Worm (Caenorhabditis elegans) whole organism, L1 larva: ENCODE results near the gene npp-10.
"Not testable (repeated sequence)": the region's sequence is repeated elsewhere in the genome, so short reads cannot be mapped to it uniquely, and the experiment has no call there.

Source experiments
- C04F5.9 ChIP-seq: sonication (generic microtip); optimal IDR thresholded peaks from 2 replicates; lab custom pipeline; 2016; ENCODE audit warnings: missing genetic modification characterization, missing compliant biosample characterization
- C16A3.4 ChIP-seq: fragments of 150-350 bp; optimal IDR thresholded peaks from 2 replicates; lab custom pipeline; 2014; ENCODE audit warnings: missing biosample characterization, missing genetic modification characterization
- C34B4.2 ChIP-seq: sonication (generic microtip); optimal IDR thresholded peaks from 2 replicates; lab custom pipeline; 2017; ENCODE audit warnings: mild to moderate bottlenecking, missing genetic modification characterization, missing compliant biosample characterization
- Y116A8C.19 ChIP-seq: sonication (generic microtip); optimal IDR thresholded peaks from 2 replicates; lab custom pipeline; 2016; ENCODE audit warnings: missing compliant biosample characterization, missing genetic modification characterization, borderline replicate concordance
- alr-1 ChIP-seq: fragments of 200-800 bp; sonication (Bioruptor generic); optimal IDR thresholded peaks from 2 replicates; lab custom pipeline; 2018; ENCODE audit warnings: borderline replicate concordance, mild to moderate bottlenecking, missing genetic modification characterization, missing compliant biosample characterization
- ceh-8 ChIP-seq: fragments of 200-800 bp; sonication (Bioruptor generic); optimal IDR thresholded peaks from 2 replicates; lab custom pipeline; 2018; ENCODE audit warnings: mild to moderate bottlenecking, missing genetic modification characterization, moderate library complexity, missing compliant biosample characterization
- ceh-88 ChIP-seq: fragments of 200-800 bp; sonication (Bioruptor generic); IDR thresholded peaks from 2 replicates; pipeline ENCODE4 v1.3.6; 2022; ENCODE audit warnings: missing genetic modification characterization, missing compliant biosample characterization
- ceh-90 ChIP-seq: sonication (generic microtip); optimal IDR thresholded peaks from 2 replicates; lab custom pipeline; 2016; ENCODE audit warnings: missing genetic modification characterization, missing compliant biosample characterization
- dsc-1 ChIP-seq: sonication (generic microtip); optimal IDR thresholded peaks from 2 replicates; lab custom pipeline; 2016; ENCODE audit warnings: mild to moderate bottlenecking, missing genetic modification characterization, missing compliant biosample characterization
- efl-1 ChIP-seq, 4 experiments: fragments of 150-350 bp; optimal IDR thresholded peaks in 3 of 4; peaks in 1 of 4; 1 replicate in 1 of 4; 2 replicates in 3 of 4; lab custom pipeline; 2014; ENCODE audit warnings: missing biosample characterization in 2 of 4, missing genetic modification characterization in 2 of 4, missing genetic modification reagents in 2 of 4
- efl-3 ChIP-seq: fragments of 200-800 bp; sonication (Bioruptor generic); optimal IDR thresholded peaks from 2 replicates; lab custom pipeline; 2018; ENCODE audit warnings: mild to moderate bottlenecking, missing genetic modification characterization, missing compliant biosample characterization
- elt-2 ChIP-seq: sonication (generic microtip); optimal IDR thresholded peaks from 2 replicates; lab custom pipeline; 2016; ENCODE audit warnings: missing genetic modification characterization, mild to moderate bottlenecking, inconsistent platforms, missing compliant biosample characterization, missing genetic modification reagents
- elt-3 ChIP-seq, 6 experiments: fragments of 150-350 bp in 1 of 6; sonication (generic microtip); optimal IDR thresholded peaks; 2 replicates each; lab custom pipeline; 2017 to 2018; ENCODE audit warnings: missing biosample characterization in 6 of 6, missing genetic modification characterization in 6 of 6, inconsistent platforms in 1 of 6
- ets-5 ChIP-seq: fragments of 200-800 bp; sonication (Bioruptor generic); IDR thresholded peaks from 2 replicates; pipeline ENCODE4 v1.3.6; 2022; ENCODE audit warnings: missing genetic modification characterization, missing compliant biosample characterization
- fkh-4 ChIP-seq: sonication (generic microtip); optimal IDR thresholded peaks from 2 replicates; lab custom pipeline; 2016; ENCODE audit warnings: missing compliant biosample characterization, missing genetic modification characterization, borderline replicate concordance
- hlh-17 ChIP-seq: fragments of 200-800 bp; sonication (Bioruptor generic); optimal IDR thresholded peaks from 2 replicates; lab custom pipeline; 2018; ENCODE audit warnings: missing genetic modification characterization, mild to moderate bottlenecking, missing compliant biosample characterization, moderate library complexity, borderline replicate concordance
- irx-1 ChIP-seq: sonication (generic microtip); optimal IDR thresholded peaks from 2 replicates; lab custom pipeline; 2016; ENCODE audit warnings: missing genetic modification characterization, missing compliant biosample characterization
- lin-14 ChIP-seq: fragments of 200-800 bp; sonication (Bioruptor generic); optimal IDR thresholded peaks from 2 replicates; lab custom pipeline; 2018; ENCODE audit warnings: mild to moderate bottlenecking, missing genetic modification characterization, moderate library complexity, missing compliant biosample characterization
- lin-15B ChIP-seq: fragments of 150-350 bp; sonication (generic microtip); optimal IDR thresholded peaks from 3 replicates; lab custom pipeline; 2014; ENCODE audit warnings: missing biosample characterization, missing genetic modification characterization
- mdl-1 ChIP-seq, 2 experiments: fragments of 150-350 bp; optimal IDR thresholded peaks; 2 replicates each; lab custom pipeline; 2014 to 2017; ENCODE audit warnings: missing biosample characterization in 2 of 2, missing genetic modification characterization in 2 of 2, inconsistent platforms in 1 of 2
- nhr-12 ChIP-seq: sonication (generic microtip); optimal IDR thresholded peaks from 2 replicates; lab custom pipeline; 2017; ENCODE audit warnings: missing biosample characterization, missing genetic modification characterization
- nhr-19 ChIP-seq: fragments of 200-800 bp; sonication (Bioruptor generic); conservative IDR thresholded peaks from 2 replicates; pipeline ENCODE4 v1.3.6; 2022; ENCODE audit warnings: missing genetic modification characterization, missing compliant biosample characterization
- nhr-20 ChIP-seq: sonication (generic microtip); optimal IDR thresholded peaks from 2 replicates; lab custom pipeline; 2016; ENCODE audit warnings: mild to moderate bottlenecking, missing genetic modification characterization, missing compliant biosample characterization
- nhr-47 ChIP-seq: sonication (generic microtip); optimal IDR thresholded peaks from 2 replicates; lab custom pipeline; 2016; ENCODE audit warnings: mild to moderate bottlenecking, missing genetic modification characterization, moderate library complexity, missing compliant biosample characterization
- nhr-71 ChIP-seq: sonication (generic microtip); optimal IDR thresholded peaks from 2 replicates; lab custom pipeline; 2016; ENCODE audit warnings: mild to moderate bottlenecking, missing genetic modification characterization, moderate library complexity, missing compliant biosample characterization
- nhr-77 ChIP-seq: fragments of 150-350 bp; optimal IDR thresholded peaks from 2 replicates; lab custom pipeline; 2014; ENCODE audit warnings: missing biosample characterization, missing genetic modification characterization
- rnt-1 ChIP-seq: sonication (generic microtip); optimal IDR thresholded peaks from 2 replicates; lab custom pipeline; 2016; ENCODE audit warnings: mild to moderate bottlenecking, missing genetic modification characterization, moderate library complexity, missing compliant biosample characterization
- snu-23 ChIP-seq: sonication (generic microtip); optimal IDR thresholded peaks from 2 replicates; lab custom pipeline; 2016; ENCODE audit warnings: missing genetic modification characterization, missing compliant biosample characterization
- sup-37 ChIP-seq: fragments of 200-800 bp; sonication (Bioruptor generic); optimal IDR thresholded peaks from 2 replicates; lab custom pipeline; 2018; ENCODE audit warnings: mild to moderate bottlenecking, missing genetic modification characterization, missing compliant biosample characterization
- tbx-2 ChIP-seq: sonication (generic microtip); optimal IDR thresholded peaks from 2 replicates; lab custom pipeline; 2016; ENCODE audit warnings: missing genetic modification characterization, missing compliant biosample characterization
- unc-130 ChIP-seq: fragments of 150-350 bp; optimal IDR thresholded peaks from 2 replicates; lab custom pipeline; 2017; ENCODE audit warnings: missing biosample characterization, missing genetic modification characterization, inconsistent platforms
- unc-86 ChIP-seq: sonication (generic microtip); optimal IDR thresholded peaks from 2 replicates; lab custom pipeline; 2016; ENCODE audit warnings: missing genetic modification characterization, missing compliant biosample characterization
- vab-15 ChIP-seq: sonication (generic microtip); optimal IDR thresholded peaks from 2 replicates; lab custom pipeline; 2017; ENCODE audit warnings: missing genotype, mild to moderate bottlenecking, missing genetic modification characterization, missing compliant biosample characterization
- xbp-1 ChIP-seq: sonication (generic microtip); optimal IDR thresholded peaks from 2 replicates; lab custom pipeline; 2016; ENCODE audit warnings: missing genetic modification characterization, missing compliant biosample characterization
- zip-4 ChIP-seq: fragments of 200-800 bp; sonication (Bioruptor generic); optimal IDR thresholded peaks from 2 replicates; lab custom pipeline; 2018; ENCODE audit warnings: mild to moderate bottlenecking, missing genetic modification characterization, moderate library complexity, missing compliant biosample characterization
- ztf-11 ChIP-seq, 2 experiments: sonication (generic microtip); optimal IDR thresholded peaks; 2 replicates each; lab custom pipeline; 2016 to 2017; ENCODE audit warnings: missing genetic modification characterization in 2 of 2, missing biosample characterization in 1 of 2, missing compliant biosample characterization in 1 of 2

Gene npp-10

DNA sequence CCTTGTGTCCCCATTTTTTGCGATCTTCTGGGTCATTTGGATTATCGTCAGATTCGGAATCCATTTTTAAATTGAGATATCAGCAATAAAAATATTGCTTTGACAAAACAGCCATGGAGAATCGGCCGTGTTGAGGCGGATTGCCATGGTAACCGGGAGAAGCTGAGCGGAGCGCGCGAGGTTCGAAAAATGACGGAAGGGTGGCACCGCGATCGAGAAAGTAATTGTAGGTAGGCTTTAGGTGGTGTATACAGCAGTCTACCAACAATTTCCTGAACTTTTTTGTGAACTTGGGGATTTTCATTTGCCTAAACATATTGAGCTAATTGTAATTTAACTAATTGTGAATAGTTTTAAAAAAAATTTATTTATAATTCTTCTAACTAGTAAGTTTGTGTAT, 20.0 kb upstream of the npp-10 start, which contains the start of gene ift-139:
Gene ift-139, minus strand, starts transcription at position 101 of the 400 bp plus-strand sequence.
- TF ChIP-seq mdl-1 (tag; optimal IDR thresholded peaks at IDR 0.05; lab: Kevin White, UChicago) (no peak), ceh-90 (tag; lab: Kevin White, UChicago) (no peak)

DNA sequence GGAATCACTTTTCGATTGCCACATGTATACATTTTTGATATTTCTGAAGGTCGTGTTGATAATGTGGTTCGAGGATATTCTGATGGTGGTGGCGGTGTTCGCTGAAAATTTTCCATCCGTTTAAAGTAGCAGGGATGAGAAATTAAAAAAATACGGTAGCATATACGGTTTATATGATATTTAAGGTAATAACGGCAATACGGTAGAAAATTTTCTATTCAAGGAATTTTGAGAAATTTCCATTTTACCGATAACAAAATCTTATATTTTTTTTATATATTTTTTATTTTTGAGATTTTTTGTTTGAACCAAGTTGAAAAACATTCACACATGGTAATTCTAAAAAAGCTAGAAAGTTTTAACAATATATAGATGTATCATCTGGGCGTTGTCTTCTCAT, 11.1 kb upstream of the npp-10 start, which contains the start of gene ZK328.6:
Gene ZK328.6, minus strand, starts transcription at position 101 of the 400 bp plus-strand sequence.
- no peak for TF ChIP-seq vab-15
- TF ChIP-seq lin-14 (GFP tag; lab: Kevin White, UChicago) = no peak
- no peak for TF ChIP-seq C04F5.9 (tag; lab: Kevin White, UChicago)
- TF ChIP-seq zip-4 (GFP tag; lab: Kevin White, UChicago) = no peak
- TF ChIP-seq nhr-77 (tag; lab: Kevin White, UChicago) = no peak
- TF ChIP-seq mdl-1 (tag; optimal IDR thresholded peaks at IDR 0.05; lab: Kevin White, UChicago) = no peak
- no peak for TF ChIP-seq dsc-1 (tag; lab: Kevin White, UChicago)
- no peak for TF ChIP-seq elt-2 (tag; lab: Kevin White, UChicago)
- no peak for TF ChIP-seq nhr-19
- no peak for TF ChIP-seq ceh-88 (GFP tag; lab: Robert Waterston, UW)

DNA sequence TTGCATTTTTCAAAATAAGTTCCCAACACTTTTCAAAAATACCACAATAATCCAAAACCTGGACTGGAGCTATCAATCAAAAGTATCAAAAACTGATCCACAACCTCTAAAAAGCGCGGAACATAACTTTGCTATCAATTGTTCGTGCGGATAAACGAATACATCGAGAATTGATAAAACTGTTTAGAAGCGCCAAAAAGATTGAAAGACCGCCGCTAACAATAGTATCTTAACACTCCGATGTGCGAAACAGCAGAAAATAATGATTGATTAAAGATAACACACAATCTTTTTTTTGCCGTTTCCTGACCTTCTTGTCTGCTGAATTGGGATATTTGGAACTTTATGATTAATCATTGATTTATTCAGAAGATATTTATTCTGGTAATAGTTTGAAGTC, 9.1 kb upstream of the npp-10 start, which contains the start of gene tbx-7:
Gene tbx-7, minus strand, starts transcription at position 101 of the 400 bp plus-strand sequence.
- no peak for TF ChIP-seq C34B4.2 (tag; lab: Kevin White, UChicago)
- no peak for TF ChIP-seq nhr-12 (tag; lab: Kevin White, UChicago)
- no peak for TF ChIP-seq C16A3.4 (tag; lab: Kevin White, UChicago)
- no peak for TF ChIP-seq elt-3 (tag; optimal IDR thresholded peaks at IDR 0.05; lab: Kevin White, UChicago)

DNA sequence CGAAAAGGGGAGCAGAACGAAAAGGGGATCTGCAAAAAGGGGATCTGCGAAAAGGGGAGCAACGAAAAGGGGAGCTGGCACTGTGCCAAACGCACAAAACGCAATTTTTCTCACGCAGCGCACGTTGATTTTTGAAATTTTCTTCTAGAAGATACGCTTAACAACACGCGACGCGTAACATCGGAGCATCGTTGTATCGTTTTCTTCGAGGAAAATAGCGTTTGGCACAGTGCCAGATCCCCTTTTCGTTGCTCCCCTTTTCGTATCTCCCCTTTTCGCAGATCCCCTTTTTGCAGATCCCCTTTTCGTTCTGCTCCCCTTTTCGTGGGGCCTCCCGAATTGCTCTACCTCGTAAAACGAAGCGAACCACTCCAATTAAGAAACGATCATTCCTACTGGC, 6.3 kb downstream of the npp-10 start:
- TF ChIP-seq nhr-47 (tag; lab: Kevin White, UChicago) (peak; percentile 46), efl-1 (optimal IDR thresholded peaks at IDR 0.05; lab: Kevin White, UChicago) (peak in 1 of 2 experiments; percentile 27), nhr-19 (peak; percentile 33; the same call in 1 of the 2 replicates), dsc-1 (tag; lab: Kevin White, UChicago) (peak; percentile 1), rnt-1 (tag; lab: Kevin White, UChicago) (peak; percentile 41), xbp-1 (peak; percentile 2), ztf-11 (tag; optimal IDR thresholded peaks at IDR 0.05; lab: Kevin White, UChicago) (peak in 1 of 2 experiments; percentile 20), nhr-71 (tag; lab: Kevin White, UChicago) (peak; percentile 41), snu-23 (GFP tag; lab: Kevin White, UChicago) (peak; percentile 7), unc-86 (peak; percentile 24)
- TF ChIP-seq efl-1 (GFP tag; optimal IDR thresholded peaks at IDR 0.05 in 1 of 2; lab: Kevin White, UChicago) = not testable (repeated sequence)

DNA sequence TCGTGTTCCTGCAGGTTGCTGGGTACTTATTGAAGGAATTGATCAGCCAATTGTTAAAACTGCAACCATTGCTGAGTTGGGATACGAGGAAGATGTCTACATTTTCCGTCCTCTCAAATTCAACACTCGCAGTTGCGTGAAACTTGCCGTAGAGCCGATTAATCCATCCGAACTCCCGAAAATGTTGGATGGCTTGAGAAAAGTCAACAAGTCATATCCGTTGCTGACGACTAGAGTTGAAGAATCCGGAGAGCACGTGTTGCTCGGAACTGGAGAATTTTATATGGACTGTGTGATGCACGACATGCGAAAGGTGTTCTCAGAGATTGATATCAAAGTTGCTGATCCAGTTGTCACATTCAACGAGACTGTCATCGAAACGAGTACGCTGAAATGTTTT, 8.1 kb downstream of the npp-10 start:
- TF ChIP-seq sup-37 (GFP tag; lab: Kevin White, UChicago) (no peak), fkh-4 (tag; lab: Kevin White, UChicago) (no peak), unc-130 (no peak), ets-5 (GFP tag; lab: Robert Waterston, UW) (no peak), Y116A8C.19 (tag; lab: Kevin White, UChicago) (no peak), ztf-11 (tag; optimal IDR thresholded peaks at IDR 0.05; lab: Kevin White, UChicago) (no peak), C04F5.9 (tag; lab: Kevin White, UChicago) (no peak), unc-86 (no peak), ceh-8 (GFP tag; lab: Kevin White, UChicago) (no peak), irx-1 (no peak), efl-3 (GFP tag; lab: Kevin White, UChicago) (no peak), nhr-20 (no peak), alr-1 (tag; lab: Kevin White, UChicago) (no peak), lin-15B (tag; lab: Kevin White, UChicago) (no peak), hlh-17 (GFP tag; lab: Kevin White, UChicago) (no peak), tbx-2 (no peak)
